Worm (Caenorhabditis elegans) whole organism, L4 larva: ENCODE results near the gene F32D8.8.

Source experiments
- D1046.2 ChIP-seq: fragments of 200-800 bp; sonication (Bioruptor generic); IDR thresholded peaks from 2 replicates; pipeline ENCODE4 v1.3.6; 2022; ENCODE audit warnings: missing genetic modification characterization, missing compliant biosample characterization
- F10B5.3 ChIP-seq: sonication (generic microtip); optimal IDR thresholded peaks from 2 replicates; lab custom pipeline; 2016; ENCODE audit warnings: mild to moderate bottlenecking, missing genetic modification characterization, missing compliant biosample characterization
- F26F4.8 ChIP-seq: fragments of 200-800 bp; sonication (Bioruptor generic); conservative IDR thresholded peaks from 2 replicates; pipeline ENCODE4 v1.3.6; 2022; ENCODE audit warnings: missing genetic modification characterization, missing compliant biosample characterization
- F37D6.2 ChIP-seq: sonication (generic microtip); optimal IDR thresholded peaks from 2 replicates; lab custom pipeline; 2016; ENCODE audit warnings: mild to moderate bottlenecking, missing genetic modification characterization, missing compliant biosample characterization
- Y5F2A.4 ChIP-seq: fragments of 200-800 bp; sonication (Bioruptor generic); optimal IDR thresholded peaks from 2 replicates; lab custom pipeline; 2018; ENCODE audit warnings: mild to moderate bottlenecking, missing genetic modification characterization, missing compliant biosample characterization
- Y75B8A.6 ChIP-seq: fragments of 200-800 bp; sonication (Bioruptor generic); IDR thresholded peaks from 2 replicates; pipeline ENCODE4 v1.3.6; 2022; ENCODE audit warnings: missing genetic modification reagents, missing genetic modification characterization, missing compliant biosample characterization
- aly-2 ChIP-seq: sonication (generic microtip); optimal IDR thresholded peaks from 2 replicates; lab custom pipeline; 2018; ENCODE audit warnings: missing biosample characterization, missing genetic modification characterization
- ceh-44 ChIP-seq: fragments of 200-800 bp; sonication (Bioruptor generic); IDR thresholded peaks from 2 replicates; pipeline ENCODE4 v1.3.6; 2022; ENCODE audit warnings: missing genetic modification reagents, missing genetic modification characterization, missing compliant biosample characterization
- ceh-82 ChIP-seq: sonication (generic microtip); optimal IDR thresholded peaks from 2 replicates; lab custom pipeline; 2017; ENCODE audit warnings: missing biosample characterization, missing genetic modification characterization
- cey-2 ChIP-seq: sonication (generic microtip); optimal IDR thresholded peaks from 3 replicates; lab custom pipeline; 2017; ENCODE audit warnings: missing genetic modification characterization, mild to moderate bottlenecking, missing compliant biosample characterization, antibody characterized with exemption, borderline replicate concordance; ENCODE audit not compliant: insufficient read depth
- daf-16 ChIP-seq, 3 experiments: sonication (generic microtip); optimal IDR thresholded peaks; 2 replicates each; lab custom pipeline; 2016 to 2017; ENCODE audit warnings: missing genetic modification characterization in 3 of 3, missing genetic modification reagents in 3 of 3, mild to moderate bottlenecking in 2 of 3, missing compliant biosample characterization in 2 of 3, missing biosample characterization in 1 of 3, moderate library complexity in 1 of 3
- daf-19 ChIP-seq: fragments of 200-800 bp; sonication (Bioruptor generic); conservative IDR thresholded peaks from 2 replicates; pipeline ENCODE4 v1.3.6; 2022; ENCODE audit warnings: missing genetic modification characterization, missing compliant biosample characterization
- daf-8 ChIP-seq: fragments of 200-800 bp; sonication (Bioruptor generic); IDR thresholded peaks from 2 replicates; pipeline ENCODE4 v1.3.6; 2022; ENCODE audit warnings: missing genetic modification characterization, missing compliant biosample characterization
- dmd-6 ChIP-seq: fragments of 200-800 bp; sonication (Bioruptor generic); IDR thresholded peaks from 2 replicates; pipeline ENCODE4 v1.3.6; 2022; ENCODE audit warnings: missing genetic modification reagents, missing genetic modification characterization, missing compliant biosample characterization
- dmd-8 ChIP-seq: fragments of 200-800 bp; sonication (Bioruptor generic); IDR thresholded peaks from 2 replicates; pipeline ENCODE4 v1.3.6; 2022; ENCODE audit warnings: missing genetic modification characterization, missing compliant biosample characterization
- dmd-9 ChIP-seq: fragments of 200-800 bp; sonication (Bioruptor generic); IDR thresholded peaks from 2 replicates; pipeline ENCODE4 v1.3.6; 2022; ENCODE audit warnings: missing genetic modification reagents, missing genetic modification characterization, missing compliant biosample characterization
- dpl-1 ChIP-seq: fragments of 150-350 bp; optimal IDR thresholded peaks from 2 replicates; lab custom pipeline; 2014; ENCODE audit warnings: missing biosample characterization, missing genetic modification reagents, missing genetic modification characterization
- egl-27 ChIP-seq: sonication (generic microtip); optimal IDR thresholded peaks from 3 replicates; lab custom pipeline; 2017; ENCODE audit warnings: missing biosample characterization, missing genetic modification reagents, missing genetic modification characterization
- egl-43 ChIP-seq: fragments of 200-800 bp; sonication (Bioruptor generic); IDR thresholded peaks from 2 replicates; pipeline ENCODE4 v1.3.6; 2022; ENCODE audit warnings: missing genetic modification reagents, missing genetic modification characterization, missing compliant biosample characterization
- fos-1 ChIP-seq: fragments of 150-350 bp; optimal IDR thresholded peaks from 2 replicates; lab custom pipeline; 2014; ENCODE audit warnings: missing biosample characterization, missing genetic modification characterization
- gei-8 ChIP-seq: fragments of 200-800 bp; sonication (Bioruptor generic); optimal IDR thresholded peaks from 2 replicates; lab custom pipeline; 2018; ENCODE audit warnings: mild to moderate bottlenecking, missing genetic modification characterization, missing compliant biosample characterization
- hmg-1.1 ChIP-seq: fragments of 200-800 bp; sonication (Bioruptor generic); IDR thresholded peaks from 2 replicates; pipeline ENCODE4 v1.3.6; 2022; ENCODE audit warnings: missing genetic modification reagents, missing genetic modification characterization, missing compliant biosample characterization
- lim-7 ChIP-seq: fragments of 200-800 bp; sonication (Bioruptor generic); IDR thresholded peaks from 2 replicates; pipeline ENCODE4 v1.3.6; 2022; ENCODE audit warnings: missing genetic modification characterization, missing compliant biosample characterization
- lin-15B ChIP-seq: fragments of 150-350 bp; sonication (generic microtip); optimal IDR thresholded peaks from 3 replicates; lab custom pipeline; 2014; ENCODE audit warnings: missing biosample characterization, missing genetic modification characterization
- lin-29 ChIP-seq: fragments of 200-800 bp; sonication (Bioruptor generic); IDR thresholded peaks from 2 replicates; pipeline ENCODE4 v1.3.6; 2022; ENCODE audit warnings: missing genetic modification reagents, missing genetic modification characterization, missing compliant biosample characterization
- lin-38 ChIP-seq: fragments of 200-800 bp; sonication (Bioruptor generic); IDR thresholded peaks from 2 replicates; pipeline ENCODE4 v1.3.6; 2022; ENCODE audit warnings: missing genetic modification reagents, missing genetic modification characterization, missing compliant biosample characterization
- lin-39 ChIP-seq: fragments of 150-350 bp; optimal IDR thresholded peaks from 2 replicates; lab custom pipeline; 2014; ENCODE audit warnings: missing biosample characterization, missing genetic modification reagents, missing genetic modification characterization
- lsy-2 ChIP-seq, 2 experiments: fragments of 150-350 bp in 1 of 2; sonication (generic microtip) in 1 of 2; optimal IDR thresholded peaks; 2 replicates each; lab custom pipeline; 2014 to 2017; ENCODE audit warnings: missing biosample characterization in 2 of 2, missing genetic modification characterization in 2 of 2
- madf-5 ChIP-seq, 2 experiments: fragments of 200-800 bp; sonication (Bioruptor generic); IDR thresholded peaks; 2 replicates each; pipeline ENCODE4 v1.3.6; 2022; ENCODE audit warnings: missing compliant biosample characterization in 2 of 2, missing genetic modification characterization in 2 of 2
- mdl-1 ChIP-seq, 2 experiments: fragments of 150-350 bp in 1 of 2; sonication (generic microtip) in 1 of 2; optimal IDR thresholded peaks; 2 replicates each; lab custom pipeline; 2014 to 2017; ENCODE audit warnings: missing biosample characterization in 2 of 2, missing genetic modification characterization in 2 of 2
- mdt-29 ChIP-seq: fragments of 200-800 bp; sonication (Bioruptor generic); IDR thresholded peaks from 2 replicates; pipeline ENCODE4 v1.3.6; 2022; ENCODE audit warnings: missing genetic modification reagents, missing genetic modification characterization, missing compliant biosample characterization
- mep-1 ChIP-seq: fragments of 150-350 bp; sonication (generic microtip); optimal IDR thresholded peaks from 3 replicates; lab custom pipeline; 2014; ENCODE audit warnings: missing biosample characterization, missing genetic modification characterization
- mes-2 ChIP-seq: sonication (generic microtip); optimal IDR thresholded peaks from 2 replicates; lab custom pipeline; 2016; ENCODE audit warnings: missing genotype, mild to moderate bottlenecking, missing genetic modification characterization, missing compliant biosample characterization; ENCODE audit not compliant: poor library complexity, severe bottlenecking
- nhr-102 ChIP-seq: sonication (generic microtip); optimal IDR thresholded peaks from 2 replicates; lab custom pipeline; 2016; ENCODE audit warnings: mild to moderate bottlenecking, missing genetic modification characterization, moderate library complexity, missing compliant biosample characterization
- nhr-237 ChIP-seq: sonication (generic microtip); optimal IDR thresholded peaks from 2 replicates; lab custom pipeline; 2017; ENCODE audit warnings: missing biosample characterization, missing genetic modification characterization
- nhr-25 ChIP-seq: sonication (generic microtip); optimal IDR thresholded peaks from 2 replicates; lab custom pipeline; 2017; ENCODE audit warnings: missing genetic modification characterization, mild to moderate bottlenecking, missing compliant biosample characterization, antibody characterized with exemption, moderate library complexity, borderline replicate concordance; ENCODE audit not compliant: insufficient read depth
- nhr-28 ChIP-seq: fragments of 150-350 bp; optimal IDR thresholded peaks from 2 replicates; lab custom pipeline; 2014; ENCODE audit warnings: missing biosample characterization, missing genetic modification characterization
- nhr-41 ChIP-seq: fragments of 200-800 bp; sonication (Bioruptor generic); IDR thresholded peaks from 2 replicates; pipeline ENCODE4 v1.3.6; 2022; ENCODE audit warnings: missing genetic modification reagents, missing genetic modification characterization, missing compliant biosample characterization
- nhr-6 ChIP-seq: fragments of 150-350 bp; optimal IDR thresholded peaks from 2 replicates; lab custom pipeline; 2014; ENCODE audit warnings: missing biosample characterization, missing genetic modification characterization
- nhr-76 ChIP-seq: fragments of 150-350 bp; optimal IDR thresholded peaks from 2 replicates; lab custom pipeline; 2014; ENCODE audit warnings: missing biosample characterization, missing genetic modification characterization
- nhr-77 ChIP-seq: fragments of 150-350 bp; optimal IDR thresholded peaks from 2 replicates; lab custom pipeline; 2014; ENCODE audit warnings: missing biosample characterization, missing genetic modification characterization
- php-3 ChIP-seq: fragments of 200-800 bp; sonication (Bioruptor generic); IDR thresholded peaks from 2 replicates; pipeline ENCODE4 v1.3.6; 2022; ENCODE audit warnings: missing genetic modification reagents, missing genetic modification characterization, missing compliant biosample characterization
- saeg-2 ChIP-seq: fragments of 200-800 bp; sonication (Bioruptor generic); IDR thresholded peaks from 2 replicates; pipeline ENCODE4 v1.3.6; 2022; ENCODE audit warnings: missing genetic modification reagents, missing genetic modification characterization, missing compliant biosample characterization
- sdz-12 ChIP-seq: fragments of 200-800 bp; sonication (Bioruptor generic); optimal IDR thresholded peaks from 2 replicates; lab custom pipeline; 2018; ENCODE audit warnings: mild to moderate bottlenecking, missing genetic modification characterization, missing compliant biosample characterization
- set-16 ChIP-seq: fragments of 200-800 bp; sonication (Bioruptor generic); IDR thresholded peaks from 2 replicates; pipeline ENCODE4 v1.3.6; 2022; ENCODE audit warnings: missing genetic modification reagents, missing genetic modification characterization, missing compliant biosample characterization
- snpc-1.2 ChIP-seq: fragments of 200-800 bp; sonication (Bioruptor generic); IDR thresholded peaks from 2 replicates; pipeline ENCODE4 v1.3.6; 2022; ENCODE audit warnings: missing genetic modification reagents, missing genetic modification characterization, missing compliant biosample characterization
- snpc-4 ChIP-seq: fragments of 150-350 bp; optimal IDR thresholded peaks from 2 replicates; lab custom pipeline; 2014; ENCODE audit warnings: missing biosample characterization, missing genetic modification characterization
- spr-3 ChIP-seq: fragments of 200-800 bp; sonication (Bioruptor generic); optimal IDR thresholded peaks from 2 replicates; lab custom pipeline; 2018; ENCODE audit warnings: mild to moderate bottlenecking, missing genetic modification characterization, missing compliant biosample characterization
- tra-1 ChIP-seq: fragments of 200-800 bp; sonication (Bioruptor generic); IDR thresholded peaks from 2 replicates; pipeline ENCODE4 v1.3.6; 2022; ENCODE audit warnings: missing genetic modification reagents, missing genetic modification characterization, missing compliant biosample characterization
- unc-39 ChIP-seq: sonication (generic microtip); optimal IDR thresholded peaks from 2 replicates; lab custom pipeline; 2017; ENCODE audit warnings: missing biosample characterization, missing genetic modification characterization
- zfp-3 ChIP-seq: fragments of 200-800 bp; sonication (Bioruptor generic); conservative IDR thresholded peaks from 2 replicates; pipeline ENCODE4 v1.3.6; 2022; ENCODE audit warnings: missing genetic modification reagents, missing genetic modification characterization, missing compliant biosample characterization
- zip-2 ChIP-seq: fragments of 150-350 bp; optimal IDR thresholded peaks from 2 replicates; lab custom pipeline; 2014; ENCODE audit warnings: missing biosample characterization, missing genetic modification characterization

The F32D8.8 gene

DNA sequence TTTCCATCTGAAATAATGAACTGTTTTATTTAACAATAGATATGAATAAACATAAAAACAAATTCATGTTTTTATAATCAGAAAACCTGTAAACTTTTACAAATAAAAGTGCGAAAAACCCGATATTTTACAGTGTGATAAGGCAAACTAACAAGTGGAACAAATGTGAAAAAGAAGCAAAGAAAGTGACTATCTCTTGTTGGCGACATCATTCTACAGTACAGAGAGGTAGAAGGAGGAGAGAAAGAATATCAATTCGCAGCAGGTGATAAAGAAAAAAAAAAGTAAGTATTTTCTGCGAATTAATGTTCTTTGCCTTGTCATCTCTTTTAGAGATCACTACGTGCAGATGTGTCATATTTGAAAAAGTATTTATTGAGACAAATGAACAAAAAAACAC lies 42.8 kb downstream of the F32D8.8 start (continued):
- TF ChIP-seq spr-3 (GFP tag; lab: Kevin White, UChicago) (no peak), D1046.2 (GFP tag; lab: Robert Waterston, UW) (no peak), madf-5 (GFP tag; IDR thresholded peaks at IDR 0.05; lab: Robert Waterston, UW) (no peak), fos-1 (no peak), cey-2 (tag; lab: Kevin White, UChicago) (peak; percentile 26), lin-38 (no peak), nhr-41 (GFP tag; lab: Robert Waterston, UW) (no peak), Y5F2A.4 (GFP tag; lab: Kevin White, UChicago) (no peak), aly-2 (tag; lab: Kevin White, UChicago) (no peak), set-16 (GFP tag; lab: Robert Waterston, UW) (no peak), daf-19 (GFP tag; lab: Robert Waterston, UW) (no peak), mes-2 (tag; lab: Kevin White, UChicago) (no peak), lin-29 (no peak), zfp-3 (GFP tag; lab: Robert Waterston, UW) (no peak), egl-27 (tag; lab: Kevin White, UChicago) (no peak), Y75B8A.6 (GFP tag; lab: Robert Waterston, UW) (no peak), nhr-237 (tag; lab: Kevin White, UChicago) (no peak), lim-7 (GFP tag; lab: Robert Waterston, UW) (no peak), nhr-102 (no peak), dmd-9 (GFP tag; lab: Robert Waterston, UW) (no peak), gei-8 (GFP tag; lab: Kevin White, UChicago) (no peak), tra-1 (GFP tag; lab: Robert Waterston, UW) (no peak), hmg-1.1 (GFP tag; lab: Robert Waterston, UW) (no peak), daf-16 (GFP tag; optimal IDR thresholded peaks at IDR 0.05; lab: Kevin White, UChicago) (no peak), daf-16 (tag; optimal IDR thresholded peaks at IDR 0.05; lab: Kevin White, UChicago) (peak; percentile 63), unc-39 (tag; lab: Kevin White, UChicago) (no peak), nhr-28 (peak; percentile 91), F26F4.8 (GFP tag; lab: Robert Waterston, UW) (no peak), egl-43 (GFP tag; lab: Robert Waterston, UW) (no peak), F37D6.2 (no peak), sdz-12 (GFP tag; lab: Kevin White, UChicago) (no peak), nhr-76 (no peak), dmd-6 (GFP tag; lab: Robert Waterston, UW) (peak; percentile 74), nhr-25 (tag; lab: Kevin White, UChicago) (no peak), dmd-8 (GFP tag; lab: Robert Waterston, UW) (no peak), snpc-4 (no peak), daf-8 (GFP tag; lab: Robert Waterston, UW) (no peak), mep-1 (no peak), mdl-1 (tag; optimal IDR thresholded peaks at IDR 0.05; lab: Kevin White, UChicago) (peak in 1 of 2 experiments; percentile 43), snpc-1.2 (GFP tag; lab: Robert Waterston, UW) (no peak), zip-2 (no peak), ceh-82 (tag; lab: Kevin White, UChicago) (no peak), lin-39 (tag; lab: Kevin White, UChicago) (no peak), lsy-2 (tag; optimal IDR thresholded peaks at IDR 0.05; lab: Kevin White, UChicago) (peak in 1 of 2 experiments; percentile 43), F10B5.3 (tag; lab: Kevin White, UChicago) (no peak), nhr-6 (tag; lab: Kevin White, UChicago) (no peak), dpl-1 (GFP tag; lab: Kevin White, UChicago) (peak; percentile 4), lin-15B (tag; lab: Kevin White, UChicago) (no peak), mdt-29 (GFP tag; lab: Robert Waterston, UW) (no peak), nhr-77 (tag; lab: Kevin White, UChicago) (peak; percentile 69), php-3 (GFP tag; lab: Robert Waterston, UW) (peak; percentile 60; the same call in 1 of the 2 replicates), ceh-44 (GFP tag; lab: Robert Waterston, UW) (no peak), saeg-2 (no peak)
